Worm (Caenorhabditis elegans): ENCODE measurements around the gene tag-241.
A peak's percentile ranks its signal among the peaks of the same experiment; 100 is the strongest.

tag-241 gene

DNA sequence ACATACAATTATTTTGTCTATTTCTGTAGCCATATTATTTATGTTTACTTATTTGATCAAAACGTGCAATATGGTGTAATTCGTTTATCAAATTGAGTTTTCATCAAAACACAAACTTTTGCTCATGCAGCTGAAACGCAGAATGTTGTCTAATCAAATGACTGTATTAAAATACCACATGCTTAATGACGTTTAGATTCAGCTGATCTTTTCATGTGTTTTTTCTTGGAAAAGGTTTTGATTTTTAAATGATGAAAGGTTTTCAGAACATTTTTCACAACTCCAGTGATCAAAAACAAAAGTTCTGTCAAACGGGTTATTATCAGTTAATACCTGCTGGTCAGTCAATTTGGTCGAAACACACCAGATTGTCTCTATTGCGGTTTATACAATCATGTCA, 51.5 kb downstream of the tag-241 start, which contains the start of gene Y62H9A.1 (continued):
- TF ChIP-seq skn-1 (tag; optimal IDR thresholded peaks at IDR 0.05) = no peak
- TF ChIP-seq snu-23 (GFP tag; optimal IDR thresholded peaks at IDR 0.05) = no peak
- TF ChIP-seq ceh-90 (tag; optimal IDR thresholded peaks at IDR 0.05) = no peak
- TF ChIP-seq nhr-85 (tag) = no peak
- TF ChIP-seq egl-13 (tag; optimal IDR thresholded peaks at IDR 0.05) = no peak

DNA sequence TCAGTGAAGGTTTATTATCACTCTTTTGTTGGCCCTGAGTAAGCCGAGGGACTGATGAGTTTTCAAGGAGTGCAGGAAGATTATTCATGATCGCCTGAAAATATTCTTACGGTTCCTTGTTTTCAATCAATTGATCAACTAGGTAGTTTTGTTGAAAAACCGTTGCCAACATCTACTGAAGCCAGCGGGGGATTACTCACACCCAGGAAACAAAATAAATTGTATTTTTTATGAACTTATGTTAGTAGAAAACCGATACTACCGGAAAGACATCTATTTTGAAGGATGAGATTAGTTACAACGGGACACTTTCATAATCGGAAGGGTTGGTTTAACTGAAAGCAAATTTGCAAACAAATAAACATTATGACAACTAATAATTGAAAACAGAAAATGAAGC, 54.3 kb downstream of the tag-241 start, which contains the start of gene Y62H9A.2:
Y62H9A.2 (minus strand) TSS at position 101 of the 400 bp plus-strand sequence.
- TF ChIP-seq efl-1 (optimal IDR thresholded peaks at IDR 0.05) = no peak
- TF ChIP-seq efl-1 (GFP tag; optimal IDR thresholded peaks at IDR 0.05 in 1 of 2) = peak in 1 of 2 experiments; percentile 45
- TF ChIP-seq isw-1 (GFP tag; IDR thresholded peaks at IDR 0.05) = no peak

DNA sequence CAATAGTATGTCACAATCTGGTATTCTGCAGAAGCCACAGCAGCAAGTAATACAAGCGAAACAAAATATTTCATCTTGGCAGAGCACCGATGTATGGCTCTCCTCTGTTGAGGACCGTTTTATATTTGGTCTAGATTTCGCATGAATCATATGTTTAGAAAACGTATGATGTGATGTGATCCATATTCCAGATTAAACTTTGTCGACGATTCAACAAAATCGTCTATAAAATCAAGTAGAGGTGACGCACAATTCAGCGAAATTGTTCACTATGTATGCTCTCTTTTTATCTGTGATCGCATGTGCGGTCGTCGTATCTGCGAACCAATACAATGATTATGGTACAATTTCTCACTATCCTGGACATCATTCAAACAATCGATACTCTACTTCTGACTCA, 56.1 kb downstream of the tag-241 start, which contains the start of the genes Y62H9A.3 and Y62H9A.4:
Y62H9A.3 (minus strand) TSS at position 101 of the 400 bp plus-strand sequence.
Y62H9A.4 (plus strand) TSS at position 256 of the 400 bp plus-strand sequence.
- TF ChIP-seq nhr-237 (tag; optimal IDR thresholded peaks at IDR 0.05) = no peak
- no peak for TF ChIP-seq aha-1 (tag; optimal IDR thresholded peaks at IDR 0.05)
- no peak for TF ChIP-seq rnt-1 (tag; optimal IDR thresholded peaks at IDR 0.05)
- no peak for TF ChIP-seq ceh-82 (tag; optimal IDR thresholded peaks at IDR 0.05)
- TF ChIP-seq nhr-11 (tag; optimal IDR thresholded peaks at IDR 0.05) = no peak
- no peak for TF ChIP-seq zip-4 (GFP tag; optimal IDR thresholded peaks at IDR 0.05)
- no peak for TF ChIP-seq unc-130 (tag; optimal IDR thresholded peaks at IDR 0.05)
- no peak for TF ChIP-seq mef-2 (tag; optimal IDR thresholded peaks at IDR 0.05)
- TF ChIP-seq isw-1 (GFP tag; IDR thresholded peaks at IDR 0.05) = no peak
- no peak for TF ChIP-seq F16B12.6 (tag; optimal IDR thresholded peaks at IDR 0.05)
- TF ChIP-seq efl-1 (optimal IDR thresholded peaks at IDR 0.05) = no peak
- no peak for TF ChIP-seq efl-1 (GFP tag; optimal IDR thresholded peaks at IDR 0.05 in 1 of 2)
- TF ChIP-seq lir-3 (tag; optimal IDR thresholded peaks at IDR 0.05; ENCODE audit: poor library complexity) = no peak
- no peak for TF ChIP-seq unc-30 (tag; optimal IDR thresholded peaks at IDR 0.05)
- no peak for TF ChIP-seq lin-35 (GFP tag; optimal IDR thresholded peaks at IDR 0.05)
- no peak for TF ChIP-seq dsc-1 (tag; optimal IDR thresholded peaks at IDR 0.05)

ce11 chrX:11882800-11883199, 59.0 kb downstream of the tag-241 start, which contains the start of the genes Y62H9A.5 and ule-5:
TSS of gene Y62H9A.5 (minus strand) at chrX:11882900.
TSS of gene ule-5 (plus strand) at chrX:11883127.
- TF ChIP-seq swsn-7 (tag; optimal IDR thresholded peaks at IDR 0.05) (no peak), nhr-77 (tag; optimal IDR thresholded peaks at IDR 0.05) (no peak), fkh-10 (GFP tag; optimal IDR thresholded peaks at IDR 0.05) (no peak), tbx-2 (tag; optimal IDR thresholded peaks at IDR 0.05) (no peak), nhr-20 (tag; optimal IDR thresholded peaks at IDR 0.05) (no peak), snpc-4 (tag; optimal IDR thresholded peaks at IDR 0.05) (no peak), snu-23 (GFP tag; optimal IDR thresholded peaks at IDR 0.05) (no peak), fos-1 (tag; optimal IDR thresholded peaks at IDR 0.05) (no peak)

DNA sequence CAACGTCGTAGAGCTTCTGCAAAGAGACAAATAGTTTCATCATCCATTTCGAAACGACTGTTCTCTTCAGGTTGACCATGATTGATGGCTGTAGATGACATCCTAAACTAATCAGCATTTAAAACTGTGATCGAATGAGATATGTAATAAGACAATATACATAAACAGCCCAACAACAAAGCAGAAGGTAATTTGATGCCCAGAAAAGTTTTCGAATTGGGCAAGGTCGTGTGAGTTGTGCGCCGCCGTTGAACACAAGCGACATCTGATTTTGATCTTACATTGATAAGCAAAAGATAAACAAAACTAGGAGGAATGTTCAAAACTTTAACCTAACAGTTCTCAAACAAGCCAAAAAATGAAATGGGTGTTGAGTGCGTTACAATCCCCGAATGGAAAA, 61.8 kb downstream of the tag-241 start, which contains the start of gene Y62H9A.7:
Y62H9A.7 (minus strand) TSS at position 101 of the 400 bp plus-strand sequence.
- no peak for TF ChIP-seq C04F5.9 (tag; optimal IDR thresholded peaks at IDR 0.05)

Data from whole organism, L1 larva.